Fruit fly (Drosophila melanogaster) whole organism, embryonic: ENCODE data around the gene Atx-1.

ENCODE experiments used
- Antp ChIP-seq: fragments of 200-800 bp; sonication (Bioruptor generic); optimal IDR thresholded peaks from 3 replicates; lab custom pipeline; 2016; ENCODE audit warnings: missing biosample characterization, missing genetic modification characterization
- Bgb ChIP-seq: fragments of 200-800 bp; sonication (Bioruptor generic); IDR thresholded peaks from 2 replicates; pipeline ENCODE4 v1.3.6; 2022; ENCODE audit warnings: missing biosample characterization, missing genetic modification characterization; ENCODE audit not compliant: partially characterized antibody
- BtbVII ChIP-seq: fragments of 200-800 bp; sonication (Bioruptor generic); optimal IDR thresholded peaks from 3 replicates; lab custom pipeline; 2017; ENCODE audit warnings: missing biosample characterization, mild to moderate bottlenecking, missing genetic modification characterization
- CG10366 ChIP-seq: fragments of 200-800 bp; sonication (Bioruptor generic); IDR thresholded peaks from 2 replicates; pipeline ENCODE4 v1.3.6; 2022; ENCODE audit warnings: missing biosample characterization, missing genetic modification characterization
- CG11456 ChIP-seq: fragments of 200-800 bp; sonication (Bioruptor generic); IDR thresholded peaks from 3 replicates; pipeline ENCODE4 v1.3.6; 2022; ENCODE audit warnings: missing biosample characterization, missing genetic modification characterization
- CG13424 ChIP-seq: fragments of 200-800 bp; sonication (Bioruptor generic); optimal IDR thresholded peaks from 2 replicates; lab custom pipeline; 2019; ENCODE audit warnings: missing biosample characterization, mild to moderate bottlenecking, missing genetic modification characterization, moderate library complexity
- CG13894 ChIP-seq: fragments of 200-800 bp; sonication (Bioruptor generic); optimal IDR thresholded peaks from 3 replicates; lab custom pipeline; 2018; ENCODE audit warnings: missing biosample characterization, mild to moderate bottlenecking, missing genetic modification characterization, moderate library complexity
- CG15011 ChIP-seq: fragments of 200-800 bp; sonication (Bioruptor generic); optimal IDR thresholded peaks from 3 replicates; lab custom pipeline; 2018; ENCODE audit warnings: missing biosample characterization, mild to moderate bottlenecking, missing genetic modification characterization
- CG15696 ChIP-seq: fragments of 200-800 bp; sonication (Bioruptor generic); optimal IDR thresholded peaks from 2 replicates; lab custom pipeline; 2019; ENCODE audit warnings: missing biosample characterization, mild to moderate bottlenecking, missing genetic modification characterization, moderate library complexity
- CG17186 ChIP-seq: fragments of 200-800 bp; sonication (Bioruptor generic); optimal IDR thresholded peaks from 3 replicates; lab custom pipeline; 2017; ENCODE audit warnings: missing biosample characterization, missing genetic modification reagents, missing genetic modification characterization
- CG18011 ChIP-seq: fragments of 200-800 bp; sonication (Bioruptor generic); optimal IDR thresholded peaks from 2 replicates; lab custom pipeline; 2017; ENCODE audit warnings: missing biosample characterization, missing genetic modification characterization, mild to moderate bottlenecking, moderate library complexity, missing genotype
- CG31388 ChIP-seq: fragments of 200-800 bp; sonication (Bioruptor generic); optimal IDR thresholded peaks from 2 replicates; lab custom pipeline; 2016; ENCODE audit warnings: missing biosample characterization, missing genetic modification characterization
- CG32532 ChIP-seq: fragments of 200-800 bp; sonication (Bioruptor generic); IDR thresholded peaks from 2 replicates; pipeline ENCODE4 v1.3.6; 2022; ENCODE audit warnings: missing biosample characterization, missing genetic modification characterization
- CG3281 ChIP-seq: fragments of 200-800 bp; sonication (Bioruptor generic); optimal IDR thresholded peaks from 3 replicates; lab custom pipeline; 2017; ENCODE audit warnings: missing biosample characterization, mild to moderate bottlenecking, missing genetic modification characterization
- CG42726 ChIP-seq: fragments of 200-800 bp; sonication (Bioruptor generic); IDR thresholded peaks from 2 replicates; pipeline ENCODE4 v1.3.6; 2022; ENCODE audit warnings: missing biosample characterization, missing genetic modification characterization; ENCODE audit not compliant: partially characterized antibody
- CG8388 ChIP-seq: fragments of 200-800 bp; sonication (Bioruptor generic); optimal IDR thresholded peaks from 2 replicates; lab custom pipeline; 2019; ENCODE audit warnings: missing biosample characterization, mild to moderate bottlenecking, missing genetic modification characterization, moderate library complexity
- CG9797 ChIP-seq: fragments of 200-800 bp; sonication (Bioruptor generic); optimal IDR thresholded peaks from 3 replicates; lab custom pipeline; 2018; ENCODE audit warnings: missing biosample characterization, mild to moderate bottlenecking, missing genetic modification characterization
- CG9817 ChIP-seq: fragments of 200-800 bp; sonication (Bioruptor generic); optimal IDR thresholded peaks from 2 replicates; lab custom pipeline; 2018; ENCODE audit warnings: missing biosample characterization, mild to moderate bottlenecking, missing genetic modification characterization, moderate library complexity
- CHES-1-like ChIP-seq: fragments of 200-800 bp; sonication (Bioruptor generic); optimal IDR thresholded peaks from 2 replicates; lab custom pipeline; 2016; ENCODE audit warnings: missing biosample characterization, missing genetic modification characterization
- Dp ChIP-seq: fragments of 200-800 bp; sonication (Bioruptor generic); optimal IDR thresholded peaks from 2 replicates; lab custom pipeline; 2018; ENCODE audit warnings: missing biosample characterization, mild to moderate bottlenecking, missing genetic modification characterization, moderate library complexity
- ERR ChIP-seq: fragments of 200-800 bp; sonication (Bioruptor generic); optimal IDR thresholded peaks from 2 replicates; lab custom pipeline; 2016; ENCODE audit warnings: missing biosample characterization, missing genetic modification characterization
- Hmx ChIP-seq: fragments of 200-800 bp; sonication (Bioruptor generic); optimal IDR thresholded peaks from 2 replicates; lab custom pipeline; 2016; ENCODE audit warnings: missing biosample characterization, missing genetic modification characterization
- Lpt ChIP-seq: fragments of >200 bp; optimal IDR thresholded peaks from 2 replicates; lab custom pipeline; 2018; ENCODE audit warnings: missing biosample characterization, missing genetic modification characterization
- Myb ChIP-seq: fragments of 200-800 bp; sonication (Bioruptor generic); optimal IDR thresholded peaks from 2 replicates; lab custom pipeline; 2016; ENCODE audit warnings: missing biosample characterization, missing genetic modification characterization
- PHDP ChIP-seq: fragments of 200-800 bp; sonication (Bioruptor generic); optimal IDR thresholded peaks from 3 replicates; lab custom pipeline; 2018; ENCODE audit warnings: missing biosample characterization, mild to moderate bottlenecking, missing genetic modification characterization, moderate library complexity
- Sry-β ChIP-seq: fragments of 200-800 bp; sonication (Bioruptor generic); optimal IDR thresholded peaks from 2 replicates; lab custom pipeline; 2018; ENCODE audit warnings: missing biosample characterization, mild to moderate bottlenecking, missing genetic modification characterization, moderate library complexity
- Sry-δ ChIP-seq: fragments of 200-800 bp; sonication (Bioruptor generic); optimal IDR thresholded peaks from 2 replicates; lab custom pipeline; 2016; ENCODE audit warnings: missing biosample characterization, missing genetic modification characterization
- YL-1 ChIP-seq: fragments of 200-800 bp; sonication (Bioruptor generic); optimal IDR thresholded peaks from 3 replicates; lab custom pipeline; 2017; ENCODE audit warnings: missing biosample characterization, mild to moderate bottlenecking, missing genetic modification characterization
- ac ChIP-seq: fragments of 200-800 bp; sonication (Bioruptor generic); optimal IDR thresholded peaks from 3 replicates; lab custom pipeline; 2017; ENCODE audit warnings: missing biosample characterization, mild to moderate bottlenecking, missing genetic modification characterization
- al ChIP-seq: fragments of 200-800 bp; sonication (Bioruptor generic); IDR thresholded peaks from 2 replicates; pipeline ENCODE4 v1.3.6; 2022; ENCODE audit warnings: missing biosample characterization, missing genetic modification characterization
- ap ChIP-seq: fragments of 200-800 bp; sonication (Bioruptor generic); IDR thresholded peaks from 2 replicates; pipeline ENCODE4 v1.3.6; 2022; ENCODE audit warnings: missing biosample characterization, missing genetic modification characterization
- ara ChIP-seq: fragments of 200-800 bp; sonication (Bioruptor generic); IDR thresholded peaks from 2 replicates; pipeline ENCODE4 v1.3.6; 2022; ENCODE audit warnings: missing biosample characterization, missing genetic modification characterization
- bowl ChIP-seq: fragments of 200-800 bp; sonication (Bioruptor generic); IDR thresholded peaks from 2 replicates; pipeline ENCODE4 v1.3.6; 2022; ENCODE audit warnings: missing biosample characterization, missing genetic modification characterization
- br ChIP-seq: fragments of >200 bp; optimal IDR thresholded peaks from 2 replicates; lab custom pipeline; 2017
- bsh ChIP-seq, 2 experiments: fragments of 200-800 bp; sonication (Bioruptor generic); optimal IDR thresholded peaks; 2 replicates each; lab custom pipeline; 2017 to 2018; ENCODE audit warnings: mild to moderate bottlenecking in 2 of 2, missing biosample characterization in 2 of 2, missing genetic modification characterization in 2 of 2, moderate library complexity in 1 of 2
- cas ChIP-seq: fragments of 200-800 bp; sonication (Bioruptor generic); IDR thresholded peaks from 2 replicates; pipeline ENCODE4 v1.3.6; 2022; ENCODE audit warnings: missing biosample characterization, missing genetic modification characterization
- caup ChIP-seq: fragments of 200-800 bp; sonication (Bioruptor generic); optimal IDR thresholded peaks from 3 replicates; lab custom pipeline; 2017; ENCODE audit warnings: missing biosample characterization, mild to moderate bottlenecking, missing genetic modification characterization, moderate library complexity; ENCODE audit not compliant: severe bottlenecking
- crol ChIP-seq: fragments of 200-800 bp; sonication (Bioruptor generic); IDR thresholded peaks from 2 replicates; pipeline ENCODE4 v1.3.6; 2022; ENCODE audit warnings: missing biosample characterization, missing genetic modification characterization
- cwo ChIP-seq: fragments of 200-800 bp; sonication (Bioruptor generic); optimal IDR thresholded peaks from 3 replicates; lab custom pipeline; 2017; ENCODE audit warnings: missing biosample characterization, missing genetic modification characterization, mild to moderate bottlenecking, moderate library complexity, missing genetic modification reagents
- dysf ChIP-seq: fragments of 200-800 bp; sonication (Bioruptor generic); IDR thresholded peaks from 3 replicates; pipeline ENCODE4 v1.3.6; 2022; ENCODE audit warnings: missing biosample characterization, missing genetic modification characterization
- ewg ChIP-seq: fragments of 200-800 bp; sonication (Bioruptor generic); optimal IDR thresholded peaks from 3 replicates; lab custom pipeline; 2017; ENCODE audit warnings: mild to moderate bottlenecking, missing biosample characterization, missing genetic modification reagents, missing genetic modification characterization
- fd3F ChIP-seq: fragments of 200-800 bp; sonication (Bioruptor generic); optimal IDR thresholded peaks from 2 replicates; lab custom pipeline; 2018; ENCODE audit warnings: missing biosample characterization, mild to moderate bottlenecking, missing genetic modification characterization, moderate library complexity
- nau ChIP-seq: fragments of 200-800 bp; sonication (Bioruptor generic); optimal IDR thresholded peaks from 3 replicates; lab custom pipeline; 2017; ENCODE audit warnings: missing biosample characterization, mild to moderate bottlenecking, missing genetic modification characterization, missing genetic modification reagents
- schlank ChIP-seq: fragments of 200-800 bp; sonication (Bioruptor generic); optimal IDR thresholded peaks from 2 replicates; lab custom pipeline; 2018; ENCODE audit warnings: missing biosample characterization, mild to moderate bottlenecking, missing genetic modification characterization
- sim ChIP-seq: fragments of 200-800 bp; sonication (Bioruptor generic); IDR thresholded peaks from 2 replicates; pipeline ENCODE4 v1.3.6; 2022; ENCODE audit warnings: missing biosample characterization, missing genetic modification characterization
- slbo ChIP-seq: fragments of 200-800 bp; sonication (Bioruptor generic); IDR thresholded peaks from 2 replicates; pipeline ENCODE4 v1.3.6; 2022; ENCODE audit warnings: missing biosample characterization, missing genetic modification characterization
- sr ChIP-seq: fragments of 200-800 bp; sonication (Bioruptor generic); IDR thresholded peaks from 3 replicates; pipeline ENCODE4 v1.3.6; 2022; ENCODE audit warnings: missing biosample characterization, missing genetic modification characterization
- trem ChIP-seq: fragments of 200-800 bp; optimal IDR thresholded peaks from 3 replicates; lab custom pipeline; 2019; ENCODE audit warnings: missing biosample characterization, mild to moderate bottlenecking, missing genetic modification characterization, moderate library complexity
- ttk ChIP-seq: fragments of 200-800 bp; sonication (Bioruptor generic); IDR thresholded peaks from 2 replicates; pipeline ENCODE4 v2.1.2; 2022; ENCODE audit warnings: missing biosample characterization, missing genetic modification characterization

The Atx-1 gene

DNA sequence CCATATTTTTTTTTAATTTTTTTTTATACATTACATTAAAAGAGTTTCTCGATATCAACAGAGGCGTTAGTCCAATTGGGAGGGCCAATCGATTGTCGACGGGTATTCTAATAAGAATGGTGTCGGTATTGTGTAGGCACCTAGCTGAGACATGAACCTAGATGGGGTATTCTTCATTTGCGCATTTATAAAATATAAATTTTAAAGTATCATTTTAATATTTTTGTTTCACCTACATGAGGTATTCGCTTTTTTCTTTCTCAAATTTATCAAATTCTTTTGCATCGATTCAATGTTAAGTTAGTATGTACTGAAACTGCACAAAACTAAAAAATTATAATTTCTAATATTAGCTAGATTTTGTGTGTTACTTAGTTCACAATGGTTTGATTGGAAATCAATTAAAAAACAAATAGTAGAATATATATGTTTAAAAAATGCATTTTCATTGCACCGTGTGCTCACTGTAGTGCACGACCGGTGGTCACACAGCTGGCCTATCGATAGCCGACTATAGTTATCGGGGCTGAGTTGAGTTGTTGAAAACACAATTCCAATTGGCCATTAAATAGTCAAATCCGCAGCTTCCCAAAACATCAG lies 20.9 kb downstream of the Atx-1 start, which contains the start of the genes CG14435 and Tmf (continued):
- TF ChIP-seq CG13424 (peak; percentile 90), Lpt (GFP tag; lab: Kevin White, UChicago) (no peak), CG9797 (GFP tag; lab: Kevin White, UChicago) (peak; percentile 39), dysf (GFP tag; lab: Robert Waterston, UW) (peak; percentile 91), YL-1 (GFP tag; lab: Kevin White, UChicago) (peak; percentile 60), Sry-β (GFP tag; lab: Kevin White, UChicago) (peak; percentile 65), Dp (GFP tag; lab: Kevin White, UChicago) (no peak), CG10366 (GFP tag; lab: Robert Waterston, UW) (peak; percentile 85), ttk (peak; percentile 76), BtbVII (GFP tag; lab: Kevin White, UChicago) (peak; percentile 74), CG18011 (GFP tag; lab: Kevin White, UChicago) (peak; percentile 60), CG31388 (GFP tag; lab: Kevin White, UChicago) (peak; percentile 17), crol (GFP tag; lab: Robert Waterston, UW) (0 out of 2 replicates have a peak, but pooled peaks have one; percentile 29), bowl (GFP tag; lab: Robert Waterston, UW) (peak; percentile 66), Myb (GFP tag; lab: Kevin White, UChicago) (peak; percentile 4), Sry-δ (GFP tag; lab: Kevin White, UChicago) (peak; percentile 36), cas (GFP tag; lab: Robert Waterston, UW) (0 out of 2 replicates have a peak, but pooled peaks have one; percentile 72), sr (GFP tag; lab: Robert Waterston, UW) (0 out of 3 replicates have a peak, but pooled peaks have one; percentile 41), CG3281 (peak; percentile 83), CG15011 (GFP tag; lab: Kevin White, UChicago) (no peak), Bgb (GFP tag; lab: Robert Waterston, UW) (peak; percentile 21; the same call in 1 of the 2 replicates), caup (peak; percentile 80), ERR (GFP tag; lab: Kevin White, UChicago) (no peak), schlank (peak; percentile 16), al (GFP tag; lab: Robert Waterston, UW) (peak; percentile 84), nau (GFP tag; lab: Kevin White, UChicago) (no peak), ap (GFP tag; lab: Robert Waterston, UW) (peak; percentile 71), ara (GFP tag; lab: Robert Waterston, UW) (peak; percentile 77), fd3F (GFP tag; lab: Kevin White, UChicago) (peak; percentile 83), Hmx (GFP tag; lab: Kevin White, UChicago) (peak; percentile 45), CG42726 (GFP tag; lab: Robert Waterston, UW) (0 out of 2 replicates have a peak, but pooled peaks have one; percentile 20), CHES-1-like (GFP tag; lab: Kevin White, UChicago) (peak; percentile 26), trem (peak; percentile 76), CG32532 (GFP tag; lab: Robert Waterston, UW) (peak; percentile 90), CG17186 (GFP tag; lab: Kevin White, UChicago) (peak; percentile 31), PHDP (tag; lab: Kevin White, UChicago) (peak; percentile 79), ewg (peak; percentile 67), CG11456 (peak; percentile 90), CG15696 (tag; lab: Kevin White, UChicago) (peak; percentile 86), CG8388 (peak; percentile 76), ac (GFP tag; lab: Kevin White, UChicago) (peak; percentile 57), bsh (GFP tag; optimal IDR thresholded peaks at IDR 0.05; lab: Kevin White, UChicago) (peak in 1 of 2 experiments; percentile 79), CG13894 (tag; lab: Kevin White, UChicago) (no peak), slbo (GFP tag; lab: Robert Waterston, UW) (peak; percentile 95), CG9817 (tag; lab: Kevin White, UChicago) (peak; percentile 87), cwo (peak; percentile 65), br (no peak), sim (no peak; the same call in 1 of the 2 replicates), Antp (GFP tag; lab: Kevin White, UChicago) (peak; percentile 28)
